Fruit fly (Drosophila melanogaster): ENCODE measurements around the gene Sbat.

Sbat gene

dm6 chr2L:2856960-2857584 lies 21.1 kb upstream of the Sbat start, which contains the start of gene CG2991 (continued):
- TF ChIP-seq CG32767 (GFP tag; IDR thresholded peaks at IDR 0.05) (no peak), CG10321 (GFP tag; IDR thresholded peaks at IDR 0.05) (no peak), pho (GFP tag; optimal IDR thresholded peaks at IDR 0.05) (peak; percentile 38), CG16863 (GFP tag; optimal IDR thresholded peaks at IDR 0.05) (no peak), CG3163 (GFP tag; optimal IDR thresholded peaks at IDR 0.05) (no peak), CG14014 (GFP tag; IDR thresholded peaks at IDR 0.05) (peak; percentile 15; the same call in 1 of the 2 replicates), vfl (GFP tag; optimal IDR thresholded peaks at IDR 0.05) (no peak), dysf (GFP tag; IDR thresholded peaks at IDR 0.05) (no peak), CG15073 (GFP tag; optimal IDR thresholded peaks at IDR 0.05) (no peak), Hmx (GFP tag; optimal IDR thresholded peaks at IDR 0.05) (no peak), Nf-YA (GFP tag; IDR thresholded peaks at IDR 0.05) (no peak), zen (tag; optimal IDR thresholded peaks at IDR 0.05) (peak; percentile 19), pum (GFP tag; optimal IDR thresholded peaks at IDR 0.05) (no peak), CG32772 (GFP tag; IDR thresholded peaks at IDR 0.05) (no peak), YL-1 (GFP tag; optimal IDR thresholded peaks at IDR 0.05) (peak; percentile 69), CG14441 (GFP tag; IDR thresholded peaks at IDR 0.05) (no peak), CG3847 (GFP tag; IDR thresholded peaks at IDR 0.05) (peak; percentile 50), lov (optimal IDR thresholded peaks at IDR 0.05) (no peak), lov (GFP tag; IDR thresholded peaks at IDR 0.05) (no peak), CG2875 (GFP tag; optimal IDR thresholded peaks at IDR 0.05) (no peak), oc (tag; optimal IDR thresholded peaks at IDR 0.05) (no peak), Lim3 (GFP tag; IDR thresholded peaks at IDR 0.05) (no peak), Bgb (GFP tag; IDR thresholded peaks at IDR 0.05; ENCODE audit: partially characterized antibody) (peak; percentile 91), hbn (GFP tag; IDR thresholded peaks at IDR 0.05; ENCODE audit: partially characterized antibody) (peak; percentile 81), Dll (GFP tag; IDR thresholded peaks at IDR 0.05; ENCODE audit: partially characterized antibody) (peak; percentile 83), Hr3 (GFP tag; optimal IDR thresholded peaks at IDR 0.05) (no peak), Atf-2 (GFP tag; optimal IDR thresholded peaks at IDR 0.05) (no peak), bab2 (GFP tag; optimal IDR thresholded peaks at IDR 0.05) (no peak), Blimp-1 (GFP tag; optimal IDR thresholded peaks at IDR 0.05) (no peak), Trl (optimal IDR thresholded peaks at IDR 0.05) (no peak), Trl (GFP tag; optimal IDR thresholded peaks at IDR 0.05) (no peak), CG15514 (GFP tag; optimal IDR thresholded peaks at IDR 0.05) (peak; percentile 78), CG10462 (GFP tag; optimal IDR thresholded peaks at IDR 0.05) (no peak), br (optimal IDR thresholded peaks at IDR 0.05) (no peak), CG7839 (tag; optimal IDR thresholded peaks at IDR 0.05) (peak; percentile 7), CG4854 (GFP tag; optimal IDR thresholded peaks at IDR 0.05) (no peak), sc (optimal IDR thresholded peaks at IDR 0.05) (no peak), sc (GFP tag; optimal IDR thresholded peaks at IDR 0.05) (no peak), crc (GFP tag; optimal IDR thresholded peaks at IDR 0.05) (no peak), CG5953 (GFP tag; IDR thresholded peaks at IDR 0.05) (no peak), nerfin-2 (GFP tag; IDR thresholded peaks at IDR 0.05; ENCODE audit: partially characterized antibody) (0 out of 2 replicates have a peak, but pooled peaks have one; percentile 33), sug (tag; optimal IDR thresholded peaks at IDR 0.05) (peak; percentile 63), CG16813 (GFP tag; IDR thresholded peaks at IDR 0.05; ENCODE audit: partially characterized antibody) (peak; percentile 78), Dip2 (GFP tag; IDR thresholded peaks at IDR 0.05) (no peak), CG8478 (optimal IDR thresholded peaks at IDR 0.05) (no peak), Dek (tag; optimal IDR thresholded peaks at IDR 0.05) (peak; percentile 61), CG12155 (GFP tag; optimal IDR thresholded peaks at IDR 0.05) (peak; percentile 20), Abd-B (GFP tag; optimal IDR thresholded peaks at IDR 0.05) (peak; percentile 36), ftz-f1 (GFP tag; optimal IDR thresholded peaks at IDR 0.05) (peak; percentile 15), Bteb2 (GFP tag; optimal IDR thresholded peaks at IDR 0.05) (no peak), CrebB (tag; optimal IDR thresholded peaks at IDR 0.05) (no peak), kay (GFP tag; optimal IDR thresholded peaks at IDR 0.05) (no peak), Poxn (GFP tag; IDR thresholded peaks at IDR 0.05) (no peak)
